Fruit fly (Drosophila melanogaster) Kc167 (cell line): ENCODE measurements around the gene CG15530.

Experiments
- Myc ChIP-seq: fragments of >200 bp; optimal IDR thresholded peaks from 2 replicates; lab custom pipeline; 2017; ENCODE audit warnings: missing external identifiers
- Sin3A ChIP-seq: fragments of >200 bp; optimal IDR thresholded peaks from 2 replicates; lab custom pipeline; 2018; ENCODE audit warnings: missing external identifiers
- h ChIP-seq: fragments of >200 bp; optimal IDR thresholded peaks from 3 replicates; lab custom pipeline; 2018; ENCODE audit warnings: missing external identifiers
- insv ChIP-seq: fragments of >200 bp; optimal IDR thresholded peaks from 3 replicates; lab custom pipeline; 2018; ENCODE audit warnings: missing external identifiers
- psq ChIP-seq: fragments of >200 bp; optimal IDR thresholded peaks from 2 replicates; lab custom pipeline; 2017; ENCODE audit warnings: missing external identifiers
- ttk ChIP-seq: sonication (Bioruptor generic); optimal IDR thresholded peaks from 2 replicates; lab custom pipeline; 2017; ENCODE audit warnings: missing external identifiers

Gene CG15530

DNA sequence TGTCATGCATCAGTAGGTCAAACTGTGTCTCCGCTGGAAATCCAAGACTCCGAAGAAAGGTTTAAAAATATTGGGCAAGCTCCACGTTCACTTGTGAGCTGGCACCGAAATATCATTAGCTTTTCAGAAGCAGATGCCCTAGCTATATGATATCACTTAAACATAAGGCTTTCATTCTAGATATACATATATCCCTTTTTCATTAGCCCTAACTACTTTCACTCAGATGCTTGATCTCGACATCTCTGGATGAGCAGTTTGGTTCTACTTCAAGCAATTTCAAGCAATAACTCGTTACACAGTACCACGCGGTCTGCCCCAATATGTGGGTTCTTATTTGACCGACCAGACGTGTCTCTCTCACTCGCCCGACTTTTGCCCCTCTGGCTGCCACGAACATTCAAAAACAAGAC, 13.8 kb downstream of the CG15530 start:
- TF ChIP-seq h (lab: Kevin White, UChicago) = no peak
- TF ChIP-seq Myc = no peak
- TF ChIP-seq insv (lab: Kevin White, UChicago) = no peak
- no peak for TF ChIP-seq Sin3A (lab: Kevin White, UChicago)
- TF ChIP-seq psq (lab: Kevin White, UChicago) = no peak
- TF ChIP-seq ttk (lab: Kevin White, UChicago) = no peak

- TF ChIP-seq psq (lab: Kevin White, UChicago) (no peak), Myc (no peak), ttk (lab: Kevin White, UChicago) (no peak), insv (lab: Kevin White, UChicago) (no peak), h (lab: Kevin White, UChicago) (no peak), Sin3A (lab: Kevin White, UChicago) (no peak)
Measured at dm6 chr3R:30193826-30194225, 16.1 kb downstream of the CG15530 start.

dm6 chr3R:30195606-30196049, 18.0 kb downstream of the CG15530 start:
- TF ChIP-seq ttk (lab: Kevin White, UChicago) (no peak), psq (lab: Kevin White, UChicago) (no peak)

DNA sequence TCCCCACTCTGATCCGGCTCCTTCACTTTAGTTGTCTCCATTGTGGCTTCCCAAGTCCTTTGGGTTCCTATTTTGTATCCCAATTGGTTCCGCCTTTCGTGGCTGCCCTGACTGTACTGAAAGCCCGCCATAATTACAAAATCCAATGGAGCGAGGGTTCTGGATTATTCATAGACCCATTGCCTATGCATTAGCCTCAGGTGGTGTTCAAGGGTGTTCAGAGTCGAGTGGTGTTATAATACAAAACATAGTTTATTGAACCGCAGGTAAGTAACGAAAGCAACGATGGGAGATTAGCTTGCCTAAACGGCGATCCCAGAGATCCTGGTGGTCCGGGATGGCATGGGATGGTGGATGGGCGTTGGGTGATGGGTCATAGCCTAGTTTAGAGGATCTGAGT, 18.5 kb downstream of the CG15530 start, which contains the start of gene CG15531:
Gene CG15531 (minus strand): TSS at position 101 of the 400 bp plus-strand sequence.
- TF ChIP-seq Sin3A (lab: Kevin White, UChicago) (no peak), psq (lab: Kevin White, UChicago) (no peak)

DNA sequence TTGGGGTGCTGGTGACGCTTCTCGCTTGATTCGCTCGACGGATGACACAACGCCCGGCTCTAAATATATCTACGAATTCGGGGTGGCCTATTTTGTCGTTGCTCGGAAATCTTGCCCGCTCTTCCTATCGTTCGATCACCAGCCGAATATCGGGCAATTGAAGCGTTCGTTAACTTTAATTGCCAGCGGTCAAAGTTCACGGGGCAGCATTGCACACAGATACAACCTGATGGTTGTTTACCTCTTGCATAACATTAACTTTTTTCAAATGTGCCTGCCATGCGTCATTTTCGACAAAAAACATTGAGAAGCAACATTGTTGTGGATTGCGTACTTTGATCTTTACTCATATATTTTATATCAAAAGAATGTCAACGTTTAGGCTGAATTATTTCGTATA, 20.1 kb downstream of the CG15530 start:
- TF ChIP-seq ttk (lab: Kevin White, UChicago) (no peak), psq (lab: Kevin White, UChicago) (no peak), Sin3A (lab: Kevin White, UChicago) (no peak), insv (lab: Kevin White, UChicago) (no peak), Myc (no peak), h (lab: Kevin White, UChicago) (no peak)

dm6 chr3R:30198793-30199192, 21.1 kb downstream of the CG15530 start:
- TF ChIP-seq Sin3A (lab: Kevin White, UChicago) (no peak), psq (lab: Kevin White, UChicago) (no peak), insv (lab: Kevin White, UChicago) (no peak), Myc (no peak), ttk (lab: Kevin White, UChicago) (no peak), h (lab: Kevin White, UChicago) (no peak)

dm6 chr3R:30200091-30200698, 22.5 kb downstream of the CG15530 start:
- TF ChIP-seq Sin3A (lab: Kevin White, UChicago) = no peak
- no peak for TF ChIP-seq psq (lab: Kevin White, UChicago)
- no peak for TF ChIP-seq Myc
- no peak for TF ChIP-seq h (lab: Kevin White, UChicago)
- no peak for TF ChIP-seq insv (lab: Kevin White, UChicago)
- TF ChIP-seq ttk (lab: Kevin White, UChicago) = no peak

dm6 chr3R:30201064-30201463, 23.4 kb downstream of the CG15530 start:
- no peak for TF ChIP-seq insv (lab: Kevin White, UChicago)
- TF ChIP-seq Sin3A (lab: Kevin White, UChicago) = no peak
- no peak for TF ChIP-seq Myc
- no peak for TF ChIP-seq psq (lab: Kevin White, UChicago)
- no peak for TF ChIP-seq ttk (lab: Kevin White, UChicago)
- TF ChIP-seq h (lab: Kevin White, UChicago) = no peak

DNA sequence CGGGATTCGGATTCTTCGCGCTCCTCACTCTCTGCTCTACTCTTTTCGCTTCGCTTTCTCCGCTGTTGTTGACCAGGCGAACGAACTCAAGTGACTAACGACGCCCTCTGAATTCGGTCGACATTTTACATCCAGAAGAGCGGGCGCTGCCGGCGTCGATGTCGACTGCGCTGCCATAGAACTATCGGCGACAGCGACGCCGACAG, 25.1 kb downstream of the CG15530 start, which contains the start of gene CG9743:
Gene CG9743 (minus strand): TSS at position 101 of the 206 bp plus-strand sequence.
- TF ChIP-seq insv (lab: Kevin White, UChicago) (no peak), Myc (no peak), psq (lab: Kevin White, UChicago) (no peak), ttk (lab: Kevin White, UChicago) (no peak), h (lab: Kevin White, UChicago) (no peak), Sin3A (lab: Kevin White, UChicago) (no peak)

DNA sequence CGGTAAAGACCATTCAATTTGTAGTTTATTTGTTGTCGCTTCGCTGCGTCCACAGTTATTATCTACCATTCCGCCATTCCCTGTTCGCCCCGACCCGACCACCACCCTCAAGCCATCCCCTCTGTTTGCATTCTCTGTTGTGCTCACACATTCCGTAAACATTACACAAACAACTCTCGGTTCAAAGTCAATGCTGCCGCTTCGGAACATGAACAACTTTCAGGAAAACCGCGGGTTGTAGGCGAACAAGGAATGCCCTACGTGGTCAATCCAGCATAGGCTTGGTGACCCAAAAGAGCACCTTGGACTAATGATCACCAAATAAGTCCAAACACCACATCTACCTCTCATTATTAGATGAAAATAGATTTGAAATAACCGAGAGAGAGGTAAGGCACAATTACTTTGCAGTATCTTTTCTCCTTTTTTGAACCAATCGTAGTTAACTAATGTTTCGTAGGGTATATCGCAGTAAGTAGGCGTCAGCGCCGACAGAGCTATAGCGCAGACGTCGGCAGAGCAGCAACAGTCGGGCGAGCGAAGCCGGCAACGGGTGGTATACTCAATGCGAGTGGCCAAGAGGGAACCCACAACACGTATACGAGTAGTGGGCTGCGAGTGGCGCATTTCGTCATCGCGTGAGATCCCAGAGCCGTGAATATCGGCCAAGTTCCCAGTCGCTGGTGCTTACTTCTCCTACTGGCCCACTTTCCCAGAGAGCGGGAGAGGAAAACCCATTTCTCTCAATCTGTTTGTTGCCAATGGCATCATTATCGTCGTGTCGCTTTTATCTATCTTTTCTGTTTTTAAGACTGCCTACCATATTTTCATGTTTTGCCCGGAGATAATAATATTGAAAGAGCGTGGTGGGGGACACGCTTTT, 25.7 kb downstream of the CG15530 start:
- TF ChIP-seq ttk (lab: Kevin White, UChicago) (no peak), insv (lab: Kevin White, UChicago) (no peak)

DNA sequence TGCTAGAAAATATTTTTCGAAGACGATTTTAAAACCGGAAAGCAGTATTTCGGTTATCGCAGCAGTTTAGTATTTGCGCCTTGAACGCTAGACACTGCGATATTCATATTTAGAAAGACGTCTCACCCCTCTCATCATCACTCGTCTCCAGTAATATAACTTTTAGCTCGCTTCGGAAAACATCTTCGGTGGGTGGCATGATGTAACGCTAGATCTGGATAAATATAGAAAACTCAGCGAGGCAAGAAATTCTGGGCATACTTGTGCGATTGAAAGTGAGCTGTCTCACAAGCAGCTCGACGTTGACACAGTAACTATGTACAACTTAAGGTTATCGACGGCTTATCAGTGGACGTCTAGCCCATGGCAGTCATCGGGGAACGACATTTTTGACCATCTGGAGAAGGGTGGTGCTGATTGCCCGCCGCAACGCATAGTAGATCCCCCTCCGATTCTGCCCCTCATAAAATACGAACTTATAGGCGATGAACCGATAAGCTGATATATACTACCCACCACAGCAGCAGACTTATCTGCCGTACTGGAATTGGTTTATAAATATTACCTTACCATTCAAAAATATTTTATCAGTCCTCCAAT, 26.4 kb downstream of the CG15530 start:
- no peak for TF ChIP-seq Sin3A (lab: Kevin White, UChicago)
- TF ChIP-seq ttk (lab: Kevin White, UChicago) = no peak
- no peak for TF ChIP-seq Myc
- no peak for TF ChIP-seq h (lab: Kevin White, UChicago)
- no peak for TF ChIP-seq insv (lab: Kevin White, UChicago)
- no peak for TF ChIP-seq psq (lab: Kevin White, UChicago)

- no peak for TF ChIP-seq psq (lab: Kevin White, UChicago)
- no peak for TF ChIP-seq Myc
- no peak for TF ChIP-seq h (lab: Kevin White, UChicago)
- no peak for TF ChIP-seq insv (lab: Kevin White, UChicago)
- no peak for TF ChIP-seq Sin3A (lab: Kevin White, UChicago)
- TF ChIP-seq ttk (lab: Kevin White, UChicago) = no peak
Measured at dm6 chr3R:30205946-30206345, 28.3 kb downstream of the CG15530 start.
